Worm (Caenorhabditis elegans) whole organism, L4/young adult: ENCODE data around the gene T22G5.3.

Experiments
- W03F9.2 ChIP-seq: fragments of 150-350 bp; optimal IDR thresholded peaks from 2 replicates; lab custom pipeline; 2014; ENCODE audit warnings: missing biosample characterization, missing genetic modification characterization
- dao-5 ChIP-seq: sonication (generic microtip); optimal IDR thresholded peaks from 2 replicates; lab custom pipeline; 2016; ENCODE audit warnings: missing genotype, missing genetic modification characterization, moderate library complexity, missing compliant biosample characterization
- him-1 ChIP-seq: sonication (generic microtip); optimal IDR thresholded peaks from 2 replicates; lab custom pipeline; 2016; ENCODE audit warnings: missing genotype, missing genetic modification reagents, missing genetic modification characterization, missing compliant biosample characterization

DNA sequence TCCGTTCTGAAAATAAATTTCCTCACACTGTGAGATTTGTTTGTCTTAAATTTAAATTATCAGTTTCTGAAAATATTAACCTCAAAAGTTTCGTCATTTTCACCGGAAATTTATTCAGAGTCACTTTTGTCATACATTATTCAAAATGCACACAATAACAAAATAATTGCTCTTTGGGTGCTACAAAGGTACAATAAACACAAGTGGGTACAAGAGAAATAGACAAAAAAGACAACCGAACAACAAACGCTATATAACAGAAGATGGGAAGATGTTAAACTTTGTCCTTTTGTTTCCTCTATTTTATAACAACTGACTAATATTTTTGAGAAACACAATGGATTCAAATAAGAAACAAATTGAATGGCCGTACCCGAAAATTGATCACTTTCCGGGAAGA lies 11.2 kb upstream of the T22G5.3 start:
- TF ChIP-seq him-1 (tag; lab: Kevin White, UChicago) (no peak), W03F9.2 (tag; lab: Kevin White, UChicago) (no peak), dao-5 (tag; lab: Kevin White, UChicago) (no peak)
